Fruit fly (Drosophila melanogaster) whole organism, embryonic: ENCODE measurements around the gene Nepl21.

Experiments used
- ATbp ChIP-seq: fragments of 200-800 bp; sonication (Bioruptor generic); optimal IDR thresholded peaks from 2 replicates; lab custom pipeline; 2017; ENCODE audit warnings: missing biosample characterization, mild to moderate bottlenecking, missing genetic modification characterization, missing genetic modification reagents
- Aef1 ChIP-seq: fragments of 200-800 bp; sonication (Bioruptor generic); IDR thresholded peaks from 3 replicates; pipeline ENCODE4 v1.3.6; 2022; ENCODE audit warnings: missing biosample characterization, missing genetic modification characterization
- Atf-2 ChIP-seq: fragments of 200-800 bp; sonication (Bioruptor generic); optimal IDR thresholded peaks from 2 replicates; lab custom pipeline; 2016; ENCODE audit warnings: missing biosample characterization, missing genetic modification characterization
- Bdp1 ChIP-seq: fragments of 200-800 bp; sonication (Bioruptor generic); optimal IDR thresholded peaks from 3 replicates; lab custom pipeline; 2016; ENCODE audit warnings: missing biosample characterization, missing genetic modification characterization
- BtbVII ChIP-seq: fragments of 200-800 bp; sonication (Bioruptor generic); optimal IDR thresholded peaks from 3 replicates; lab custom pipeline; 2017; ENCODE audit warnings: missing biosample characterization, mild to moderate bottlenecking, missing genetic modification characterization
- CG10543 ChIP-seq: fragments of 200-800 bp; sonication (Bioruptor generic); optimal IDR thresholded peaks from 3 replicates; lab custom pipeline; 2017; ENCODE audit warnings: missing biosample characterization, mild to moderate bottlenecking, missing genetic modification characterization, moderate library complexity
- CG11247 ChIP-seq: fragments of 200-800 bp; sonication (Bioruptor generic); IDR thresholded peaks from 2 replicates; pipeline ENCODE4 v1.3.6; 2022; ENCODE audit warnings: missing biosample characterization, missing genetic modification characterization
- CG12104 ChIP-seq: fragments of 200-800 bp; sonication (Bioruptor generic); optimal IDR thresholded peaks from 3 replicates; lab custom pipeline; 2016; ENCODE audit warnings: missing biosample characterization, missing genetic modification characterization
- CG13775 ChIP-seq: fragments of 200-800 bp; sonication (Bioruptor generic); optimal IDR thresholded peaks from 3 replicates; lab custom pipeline; 2017; ENCODE audit warnings: missing biosample characterization, mild to moderate bottlenecking, missing genetic modification characterization
- CG14014 ChIP-seq: fragments of 200-800 bp; sonication (Bioruptor generic); IDR thresholded peaks from 2 replicates; pipeline ENCODE4 v1.3.6; 2022; ENCODE audit warnings: missing biosample characterization, missing genetic modification characterization
- CG15479 ChIP-seq: fragments of 200-800 bp; sonication (Bioruptor generic); optimal IDR thresholded peaks from 3 replicates; lab custom pipeline; 2019; ENCODE audit warnings: missing biosample characterization, mild to moderate bottlenecking, missing genetic modification characterization, moderate library complexity
- CG15514 ChIP-seq: fragments of 200-800 bp; sonication (Bioruptor generic); optimal IDR thresholded peaks from 3 replicates; lab custom pipeline; 2017; ENCODE audit warnings: missing biosample characterization, missing genetic modification characterization, mild to moderate bottlenecking, moderate library complexity, missing genetic modification reagents
- CG2875 ChIP-seq: fragments of 200-800 bp; sonication (Bioruptor generic); optimal IDR thresholded peaks from 2 replicates; lab custom pipeline; 2017; ENCODE audit warnings: missing biosample characterization, mild to moderate bottlenecking, missing genetic modification characterization, missing genetic modification reagents
- CG30431 ChIP-seq: fragments of 200-800 bp; sonication (Bioruptor generic); optimal IDR thresholded peaks from 2 replicates; lab custom pipeline; 2017; ENCODE audit warnings: missing biosample characterization, missing genetic modification characterization
- CG33557 ChIP-seq: fragments of 200-800 bp; sonication (Bioruptor generic); optimal IDR thresholded peaks from 2 replicates; lab custom pipeline; 2019; ENCODE audit warnings: missing biosample characterization, mild to moderate bottlenecking, missing genetic modification characterization, moderate library complexity
- CG6813 ChIP-seq: fragments of 200-800 bp; sonication (Bioruptor generic); optimal IDR thresholded peaks from 2 replicates; lab custom pipeline; 2017; ENCODE audit warnings: missing biosample characterization, missing genetic modification characterization, mild to moderate bottlenecking, moderate library complexity, missing genetic modification reagents
- CG7271 ChIP-seq: fragments of 200-800 bp; sonication (Bioruptor generic); optimal IDR thresholded peaks from 2 replicates; lab custom pipeline; 2018; ENCODE audit warnings: missing biosample characterization, mild to moderate bottlenecking, missing genetic modification characterization, moderate library complexity
- CG8359 ChIP-seq: fragments of 200-800 bp; sonication (Bioruptor generic); optimal IDR thresholded peaks from 2 replicates; lab custom pipeline; 2017; ENCODE audit warnings: missing biosample characterization, mild to moderate bottlenecking, missing genetic modification characterization, borderline replicate concordance
- CG9876 ChIP-seq: fragments of 200-800 bp; sonication (Bioruptor generic); optimal IDR thresholded peaks from 2 replicates; lab custom pipeline; 2016; ENCODE audit warnings: missing biosample characterization, missing genetic modification characterization
- Dbx ChIP-seq: fragments of 200-800 bp; sonication (Bioruptor generic); IDR thresholded peaks from 3 replicates; pipeline ENCODE4 v1.3.6; 2022; ENCODE audit warnings: missing biosample characterization, missing genetic modification characterization
- Dip2 ChIP-seq: fragments of 200-800 bp; sonication (Bioruptor generic); IDR thresholded peaks from 2 replicates; pipeline ENCODE4 v1.3.6; 2022; ENCODE audit warnings: missing biosample characterization, missing genetic modification characterization
- Doc2 ChIP-seq: fragments of 200-800 bp; sonication (Bioruptor generic); IDR thresholded peaks from 2 replicates; pipeline ENCODE4 v1.3.6; 2022; ENCODE audit warnings: missing biosample characterization, missing genetic modification characterization
- ERR ChIP-seq: fragments of 200-800 bp; sonication (Bioruptor generic); optimal IDR thresholded peaks from 2 replicates; lab custom pipeline; 2016; ENCODE audit warnings: missing biosample characterization, missing genetic modification characterization
- Fer1 ChIP-seq: fragments of 200-800 bp; sonication (Bioruptor generic); optimal IDR thresholded peaks from 2 replicates; lab custom pipeline; 2017; ENCODE audit warnings: missing biosample characterization, mild to moderate bottlenecking, missing genetic modification characterization
- Fer3 ChIP-seq: fragments of 200-800 bp; sonication (Bioruptor generic); optimal IDR thresholded peaks from 2 replicates; lab custom pipeline; 2018; ENCODE audit warnings: missing biosample characterization, mild to moderate bottlenecking, missing genetic modification characterization, moderate library complexity
- Hr3 ChIP-seq: fragments of 200-800 bp; sonication (Bioruptor generic); optimal IDR thresholded peaks from 3 replicates; lab custom pipeline; 2016; ENCODE audit warnings: missing biosample characterization, missing genetic modification characterization
- Hr39 ChIP-seq: fragments of >200 bp; optimal IDR thresholded peaks from 2 replicates; lab custom pipeline; 2017
- Kr ChIP-seq: fragments of 200-800 bp; sonication (Bioruptor generic); optimal IDR thresholded peaks from 2 replicates; lab custom pipeline; 2017; ENCODE audit warnings: missing biosample characterization, mild to moderate bottlenecking, missing genetic modification characterization
- MESR4 ChIP-seq: fragments of 200-800 bp; sonication (Bioruptor generic); optimal IDR thresholded peaks from 2 replicates; lab custom pipeline; 2018; ENCODE audit warnings: missing biosample characterization, mild to moderate bottlenecking, missing genetic modification characterization, moderate library complexity
- Med ChIP-seq: fragments of 200-800 bp; sonication (Bioruptor generic); peaks from one replicate; lab custom pipeline; 2016; ENCODE audit warnings: missing biosample characterization, missing genetic modification characterization, mild to moderate bottlenecking, inconsistent platforms, moderate library complexity
- Optix ChIP-seq: fragments of 200-800 bp; sonication (Bioruptor generic); IDR thresholded peaks from 3 replicates; pipeline ENCODE4 v1.3.6; 2022; ENCODE audit warnings: missing biosample characterization, missing genetic modification characterization
- Poxn ChIP-seq: fragments of 200-800 bp; sonication (Bioruptor generic); IDR thresholded peaks from 2 replicates; pipeline ENCODE4 v1.3.6; 2022; ENCODE audit warnings: missing biosample characterization, missing genetic modification characterization
- Vsx1 ChIP-seq: fragments of 200-800 bp; sonication (Bioruptor generic); optimal IDR thresholded peaks from 2 replicates; lab custom pipeline; 2017; ENCODE audit warnings: missing biosample characterization, mild to moderate bottlenecking, missing genetic modification characterization, missing genetic modification reagents
- Xrp1 ChIP-seq: fragments of 200-800 bp; sonication (Bioruptor generic); IDR thresholded peaks from 2 replicates; pipeline ENCODE4 v1.3.6; 2022; ENCODE audit warnings: missing biosample characterization, missing genetic modification characterization
- bbx ChIP-seq: fragments of 200-800 bp; sonication (Bioruptor generic); IDR thresholded peaks from 2 replicates; pipeline ENCODE4 v1.3.6; 2022; ENCODE audit warnings: missing biosample characterization, missing genetic modification characterization; ENCODE audit not compliant: partially characterized antibody
- ci ChIP-seq: fragments of 200-800 bp; sonication (Bioruptor generic); IDR thresholded peaks from 3 replicates; pipeline ENCODE4 v1.3.6; 2022; ENCODE audit warnings: missing biosample characterization, missing genetic modification characterization
- corto ChIP-seq: fragments of 200-800 bp; sonication (Bioruptor generic); optimal IDR thresholded peaks from 2 replicates; lab custom pipeline; 2016; ENCODE audit warnings: missing biosample characterization, mild to moderate bottlenecking, missing genetic modification characterization, moderate library complexity
- crol ChIP-seq: fragments of 200-800 bp; sonication (Bioruptor generic); IDR thresholded peaks from 2 replicates; pipeline ENCODE4 v1.3.6; 2022; ENCODE audit warnings: missing biosample characterization, missing genetic modification characterization
- da ChIP-seq: fragments of 200-800 bp; sonication (Bioruptor generic); optimal IDR thresholded peaks from 2 replicates; lab custom pipeline; 2016; ENCODE audit warnings: missing biosample characterization, missing genetic modification characterization
- emc ChIP-seq: fragments of 200-800 bp; sonication (Bioruptor generic); optimal IDR thresholded peaks from 2 replicates; lab custom pipeline; 2016; ENCODE audit warnings: missing biosample characterization, missing genetic modification characterization
- fd102C ChIP-seq: fragments of 200-800 bp; sonication (Bioruptor generic); optimal IDR thresholded peaks from 2 replicates; lab custom pipeline; 2018; ENCODE audit warnings: missing biosample characterization, mild to moderate bottlenecking, missing genetic modification characterization, moderate library complexity
- fru ChIP-seq: fragments of >200 bp; optimal IDR thresholded peaks from 2 replicates; lab custom pipeline; 2017
- nau ChIP-seq: fragments of 200-800 bp; sonication (Bioruptor generic); optimal IDR thresholded peaks from 3 replicates; lab custom pipeline; 2017; ENCODE audit warnings: missing biosample characterization, mild to moderate bottlenecking, missing genetic modification characterization, missing genetic modification reagents
- oc ChIP-seq: fragments of 200-800 bp; sonication (Bioruptor generic); optimal IDR thresholded peaks from 2 replicates; lab custom pipeline; 2018; ENCODE audit warnings: missing biosample characterization, mild to moderate bottlenecking, missing genetic modification characterization, moderate library complexity
- org-1 ChIP-seq: fragments of 200-800 bp; sonication (Bioruptor generic); optimal IDR thresholded peaks from 2 replicates; lab custom pipeline; 2017; ENCODE audit warnings: missing biosample characterization, missing genetic modification characterization
- pho ChIP-seq: fragments of 200-800 bp; sonication (Bioruptor generic); optimal IDR thresholded peaks from 2 replicates; lab custom pipeline; 2016; ENCODE audit warnings: missing biosample characterization, missing genetic modification characterization
- pnt ChIP-seq: fragments of 200-800 bp; sonication (Bioruptor generic); optimal IDR thresholded peaks from 3 replicates; lab custom pipeline; 2016; ENCODE audit warnings: missing biosample characterization, missing genetic modification characterization
- ttk ChIP-seq: fragments of 200-800 bp; sonication (Bioruptor generic); IDR thresholded peaks from 2 replicates; pipeline ENCODE4 v2.1.2; 2022; ENCODE audit warnings: missing biosample characterization, missing genetic modification characterization
- usp ChIP-seq: fragments of >200 bp; optimal IDR thresholded peaks from 2 replicates; lab custom pipeline; 2017; ENCODE audit warnings: missing biosample characterization, missing genetic modification characterization
- yki ChIP-seq: fragments of >200 bp; optimal IDR thresholded peaks from 3 replicates; lab custom pipeline; 2018
- z ChIP-seq: fragments of 200-800 bp; sonication (Bioruptor generic); IDR thresholded peaks from 3 replicates; pipeline ENCODE4 v1.3.6; 2022; ENCODE audit warnings: missing biosample characterization, missing genetic modification characterization

Nepl21 gene

DNA sequence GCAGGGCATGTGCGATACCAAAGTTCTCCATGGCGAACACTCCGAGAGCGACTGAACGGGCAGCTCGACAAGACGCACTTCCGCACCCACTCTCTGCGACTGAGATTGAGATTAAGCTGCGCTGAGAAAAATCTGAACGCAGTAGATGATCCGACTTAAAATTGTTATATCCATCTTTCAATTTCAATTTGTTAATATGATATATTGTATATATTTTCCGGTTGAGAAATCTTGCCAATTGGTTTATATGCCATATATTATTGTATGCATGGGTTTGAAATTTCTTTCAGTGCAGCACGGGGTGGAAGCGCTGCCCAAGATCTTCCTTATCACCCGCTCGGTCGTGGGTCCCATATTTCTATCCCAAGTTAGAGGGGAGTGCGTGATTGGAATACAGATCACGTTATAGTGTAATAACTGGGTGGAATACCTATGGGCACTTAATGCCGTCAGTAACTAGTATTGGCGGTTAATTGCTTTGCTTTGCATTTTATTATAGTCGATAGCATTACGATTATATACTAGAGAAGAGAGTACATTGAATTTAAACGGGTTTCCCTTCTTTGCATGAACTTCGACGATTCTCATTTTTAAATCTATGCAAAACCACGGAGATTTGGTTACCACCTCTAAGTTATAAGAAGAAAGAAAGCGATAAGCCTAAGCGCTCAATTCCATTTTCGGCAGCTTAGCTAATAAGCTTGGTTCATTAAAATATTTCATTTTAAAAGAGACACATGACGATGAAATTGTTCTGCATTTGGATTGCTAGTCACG is 3.2 kb upstream of the Nepl21 start, which contains the start of the genes Nepl19 and Nepl20 (continued):
- TF ChIP-seq CG30431 (GFP tag; lab: Kevin White, UChicago) (peak; percentile 70), ATbp (peak; percentile 71), nau (GFP tag; lab: Kevin White, UChicago) (no peak), usp (GFP tag; lab: Kevin White, UChicago) (no peak), oc (tag; lab: Kevin White, UChicago) (no peak), yki (lab: Kevin White, UChicago) (no peak), Fer3 (tag; lab: Kevin White, UChicago) (peak; percentile 84), CG8359 (GFP tag; lab: Kevin White, UChicago) (peak; percentile 55), crol (GFP tag; lab: Robert Waterston, UW) (peak; percentile 44), da (no peak), Bdp1 (GFP tag; lab: Kevin White, UChicago) (peak; percentile 8), Aef1 (GFP tag; lab: Robert Waterston, UW) (peak; percentile 56; the same call in 2 of the 3 replicates), Xrp1 (GFP tag; lab: Robert Waterston, UW) (peak; percentile 91), org-1 (GFP tag; lab: Kevin White, UChicago) (peak; percentile 80), MESR4 (GFP tag; lab: Kevin White, UChicago) (peak; percentile 13), CG2875 (GFP tag; lab: Kevin White, UChicago) (peak; percentile 52), Poxn (GFP tag; lab: Robert Waterston, UW) (no peak), Fer1 (GFP tag; lab: Kevin White, UChicago) (peak; percentile 87), pnt (GFP tag; lab: Kevin White, UChicago) (peak; percentile 29), Dip2 (GFP tag; lab: Robert Waterston, UW) (no peak), emc (GFP tag; lab: Kevin White, UChicago) (no peak), bbx (GFP tag; lab: Robert Waterston, UW) (no peak), Dbx (GFP tag; lab: Robert Waterston, UW) (peak; percentile 79), CG9876 (no peak)

DNA sequence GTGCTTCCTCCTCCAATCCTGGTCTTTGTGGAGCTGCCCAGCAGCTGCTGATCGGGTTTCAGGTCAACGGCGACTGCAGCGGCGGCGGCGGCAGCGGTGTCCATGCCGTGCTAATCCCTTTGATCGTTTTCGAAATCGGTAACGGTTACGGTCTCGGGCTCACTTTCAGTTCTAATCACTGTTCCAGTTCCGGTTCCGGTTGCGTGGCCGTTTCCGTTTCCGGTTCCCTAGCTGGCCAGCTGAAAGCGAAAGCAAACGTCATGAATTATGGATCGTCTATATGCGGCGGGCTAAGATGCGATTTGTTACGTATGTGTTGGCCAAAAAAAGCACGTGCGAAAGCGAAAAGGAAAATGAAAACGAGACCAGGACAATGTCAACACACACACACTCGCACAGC is 3.3 kb downstream of the Nepl21 start:
- TF ChIP-seq Optix (no peak), Doc2 (GFP tag; lab: Robert Waterston, UW) (no peak), CG6813 (no peak), ttk (no peak), fru (lab: Kevin White, UChicago) (no peak), CG33557 (GFP tag; lab: Kevin White, UChicago) (no peak), Vsx1 (GFP tag; lab: Kevin White, UChicago) (no peak), CG13775 (GFP tag; lab: Kevin White, UChicago) (no peak), Dip2 (GFP tag; lab: Robert Waterston, UW) (no peak), corto (GFP tag; lab: Kevin White, UChicago) (no peak), Hr39 (lab: Kevin White, UChicago) (no peak), CG10543 (GFP tag; lab: Kevin White, UChicago) (no peak), Med (GFP tag; lab: Kevin White, UChicago) (peak; percentile 71), pho (GFP tag; lab: Kevin White, UChicago) (no peak), Kr (GFP tag; lab: Kevin White, UChicago) (no peak), ERR (GFP tag; lab: Kevin White, UChicago) (no peak), z (GFP tag; lab: Robert Waterston, UW) (no peak), BtbVII (GFP tag; lab: Kevin White, UChicago) (no peak), CG15514 (peak; percentile 81), CG14014 (no peak), CG7271 (tag; lab: Kevin White, UChicago) (peak; percentile 87), CG15479 (GFP tag; lab: Kevin White, UChicago) (peak; percentile 16), ci (GFP tag; lab: Robert Waterston, UW) (0 out of 3 replicates have a peak, but pooled peaks have one; percentile 26), fd102C (GFP tag; lab: Kevin White, UChicago) (peak; percentile 1), Atf-2 (GFP tag; lab: Kevin White, UChicago) (no peak), CG11247 (GFP tag; lab: Robert Waterston, UW) (no peak), CG12104 (GFP tag; lab: Kevin White, UChicago) (no peak), Hr3 (no peak)
